Fruit fly (Drosophila melanogaster) whole organism, embryonic: Measurements from ENCODE around the gene CG8516.

Experiments used
- Blimp-1 ChIP-seq: fragments of 200-800 bp; sonication (Bioruptor generic); optimal IDR thresholded peaks from 3 replicates; lab custom pipeline; 2018; ENCODE audit warnings: missing biosample characterization, missing genetic modification characterization, mild to moderate bottlenecking, moderate library complexity, missing genetic modification reagents
- C15 ChIP-seq: fragments of 200-800 bp; sonication (Bioruptor generic); IDR thresholded peaks from 3 replicates; pipeline ENCODE4 v1.3.6; 2022; ENCODE audit warnings: missing biosample characterization, missing genetic modification characterization
- CG10462 ChIP-seq: fragments of 200-800 bp; sonication (Bioruptor generic); optimal IDR thresholded peaks from 2 replicates; lab custom pipeline; 2016; ENCODE audit warnings: missing biosample characterization, missing genetic modification characterization
- CG10959 ChIP-seq: fragments of 200-800 bp; sonication (Bioruptor generic); IDR thresholded peaks from 2 replicates; pipeline ENCODE4 v1.3.6; 2022; ENCODE audit warnings: missing biosample characterization, missing genetic modification characterization
- CG11085 ChIP-seq: fragments of 200-800 bp; sonication (Bioruptor generic); IDR thresholded peaks from 2 replicates; pipeline ENCODE4 v1.3.6; 2022; ENCODE audit warnings: missing biosample characterization, missing genetic modification characterization
- CG11695 ChIP-seq: fragments of 200-800 bp; sonication (Bioruptor generic); IDR thresholded peaks from 3 replicates; pipeline ENCODE4 v1.3.6; 2022; ENCODE audit warnings: missing biosample characterization, missing genetic modification characterization
- CG12744 ChIP-seq: fragments of 200-800 bp; sonication (Bioruptor generic); optimal IDR thresholded peaks from 2 replicates; lab custom pipeline; 2016; ENCODE audit warnings: missing biosample characterization, missing genetic modification characterization
- CG13123 ChIP-seq: fragments of 200-800 bp; sonication (Bioruptor generic); optimal IDR thresholded peaks from 2 replicates; lab custom pipeline; 2016; ENCODE audit warnings: missing biosample characterization, missing genetic modification characterization
- CG15479 ChIP-seq: fragments of 200-800 bp; sonication (Bioruptor generic); optimal IDR thresholded peaks from 3 replicates; lab custom pipeline; 2019; ENCODE audit warnings: missing biosample characterization, mild to moderate bottlenecking, missing genetic modification characterization, moderate library complexity
- CG15696 ChIP-seq: fragments of 200-800 bp; sonication (Bioruptor generic); optimal IDR thresholded peaks from 2 replicates; lab custom pipeline; 2019; ENCODE audit warnings: missing biosample characterization, mild to moderate bottlenecking, missing genetic modification characterization, moderate library complexity
- CG17328 ChIP-seq: fragments of 200-800 bp; sonication (Bioruptor generic); IDR thresholded peaks from 2 replicates; pipeline ENCODE4 v1.3.6; 2022; ENCODE audit warnings: missing biosample characterization, missing genetic modification characterization
- CG18011 ChIP-seq: fragments of 200-800 bp; sonication (Bioruptor generic); optimal IDR thresholded peaks from 2 replicates; lab custom pipeline; 2017; ENCODE audit warnings: missing biosample characterization, missing genetic modification characterization, mild to moderate bottlenecking, moderate library complexity, missing genotype
- CG18764 ChIP-seq: fragments of 200-800 bp; sonication (Bioruptor generic); optimal IDR thresholded peaks from 3 replicates; lab custom pipeline; 2016; ENCODE audit warnings: missing biosample characterization, missing genetic modification characterization
- CG3281 ChIP-seq: fragments of 200-800 bp; sonication (Bioruptor generic); optimal IDR thresholded peaks from 3 replicates; lab custom pipeline; 2017; ENCODE audit warnings: missing biosample characterization, mild to moderate bottlenecking, missing genetic modification characterization
- CG3838 ChIP-seq: fragments of 200-800 bp; sonication (Bioruptor generic); optimal IDR thresholded peaks from 3 replicates; lab custom pipeline; 2016; ENCODE audit warnings: missing biosample characterization, missing genetic modification characterization
- CG4282 ChIP-seq: fragments of 200-800 bp; sonication (Bioruptor generic); optimal IDR thresholded peaks from 2 replicates; lab custom pipeline; 2016; ENCODE audit warnings: missing biosample characterization, missing genetic modification characterization
- CG4730 ChIP-seq: fragments of 200-800 bp; sonication (Bioruptor generic); IDR thresholded peaks from 2 replicates; pipeline ENCODE4 v1.3.6; 2022; ENCODE audit warnings: missing biosample characterization, missing genetic modification characterization
- CG8478 ChIP-seq: fragments of >200 bp; optimal IDR thresholded peaks from 2 replicates; lab custom pipeline; 2018
- CG8924 ChIP-seq: fragments of 200-800 bp; optimal IDR thresholded peaks from 3 replicates; lab custom pipeline; 2019; ENCODE audit warnings: missing biosample characterization, mild to moderate bottlenecking, missing genetic modification characterization, moderate library complexity
- Ets65A ChIP-seq: fragments of 200-800 bp; sonication (Bioruptor generic); peaks from one replicate; lab custom pipeline; 2016; ENCODE audit warnings: missing biosample characterization, missing genetic modification characterization
- Ets97D ChIP-seq: fragments of 200-800 bp; sonication (Bioruptor generic); optimal IDR thresholded peaks from 3 replicates; lab custom pipeline; 2016; ENCODE audit warnings: missing biosample characterization, missing genetic modification characterization
- Fer3 ChIP-seq: fragments of 200-800 bp; sonication (Bioruptor generic); optimal IDR thresholded peaks from 2 replicates; lab custom pipeline; 2018; ENCODE audit warnings: missing biosample characterization, mild to moderate bottlenecking, missing genetic modification characterization, moderate library complexity
- Hmx ChIP-seq: fragments of 200-800 bp; sonication (Bioruptor generic); optimal IDR thresholded peaks from 2 replicates; lab custom pipeline; 2016; ENCODE audit warnings: missing biosample characterization, missing genetic modification characterization
- Hr78 ChIP-seq, 2 experiments: fragments of 200-800 bp in 1 of 2; fragments of >200 bp in 1 of 2; sonication (Bioruptor generic) in 1 of 2; optimal IDR thresholded peaks; 2 replicates each; lab custom pipeline; 2017 to 2019; ENCODE audit warnings: missing biosample characterization in 2 of 2, missing genetic modification characterization in 2 of 2, mild to moderate bottlenecking in 1 of 2, moderate library complexity in 1 of 2
- MBD-R2 ChIP-seq: fragments of 200-800 bp; sonication (Bioruptor generic); IDR thresholded peaks from 2 replicates; pipeline ENCODE4 v1.3.6; 2022; ENCODE audit warnings: missing biosample characterization, missing genetic modification characterization
- NFAT ChIP-seq: fragments of 200-800 bp; sonication (Bioruptor generic); IDR thresholded peaks from 2 replicates; pipeline ENCODE4 v1.3.6; 2022; ENCODE audit warnings: missing biosample characterization, missing genetic modification characterization
- Ptx1 ChIP-seq: fragments of 200-800 bp; sonication (Bioruptor generic); IDR thresholded peaks from 2 replicates; pipeline ENCODE4 v1.3.6; 2022; ENCODE audit warnings: missing biosample characterization, missing genetic modification characterization
- Sox102F ChIP-seq: fragments of 200-800 bp; sonication (Bioruptor generic); optimal IDR thresholded peaks from 2 replicates; lab custom pipeline; 2018; ENCODE audit warnings: missing biosample characterization, mild to moderate bottlenecking, missing genetic modification characterization, moderate library complexity
- bab2 ChIP-seq: fragments of 200-800 bp; sonication (Bioruptor generic); optimal IDR thresholded peaks from 2 replicates; lab custom pipeline; 2016; ENCODE audit warnings: missing biosample characterization, missing genetic modification characterization
- bigmax ChIP-seq: fragments of 200-800 bp; sonication (Bioruptor generic); optimal IDR thresholded peaks from 2 replicates; lab custom pipeline; 2018; ENCODE audit warnings: missing biosample characterization, mild to moderate bottlenecking, missing genetic modification characterization
- bsh ChIP-seq, 2 experiments: fragments of 200-800 bp; sonication (Bioruptor generic); optimal IDR thresholded peaks; 2 replicates each; lab custom pipeline; 2017 to 2018; ENCODE audit warnings: mild to moderate bottlenecking in 2 of 2, missing biosample characterization in 2 of 2, missing genetic modification characterization in 2 of 2, moderate library complexity in 1 of 2
- btn ChIP-seq: fragments of 200-800 bp; sonication (Bioruptor generic); optimal IDR thresholded peaks from 2 replicates; lab custom pipeline; 2016; ENCODE audit warnings: missing biosample characterization, missing genetic modification characterization
- cad ChIP-seq: fragments of >200 bp; optimal IDR thresholded peaks from 2 replicates; lab custom pipeline; 2017; ENCODE audit warnings: missing biosample characterization, missing genetic modification characterization
- crp ChIP-seq, 2 experiments: fragments of 200-800 bp; sonication (Bioruptor generic); optimal IDR thresholded peaks; 2 replicates in 1 of 2; 3 replicates in 1 of 2; lab custom pipeline; 2017; ENCODE audit warnings: missing biosample characterization in 2 of 2, missing genetic modification characterization in 2 of 2, mild to moderate bottlenecking in 1 of 2, moderate library complexity in 1 of 2
- danr ChIP-seq: fragments of 200-800 bp; sonication (Bioruptor generic); IDR thresholded peaks from 2 replicates; pipeline ENCODE4 v1.3.6; 2022; ENCODE audit warnings: missing biosample characterization, missing genetic modification characterization
- ems ChIP-seq: fragments of 200-800 bp; sonication (Bioruptor generic); optimal IDR thresholded peaks from 3 replicates; lab custom pipeline; 2016; ENCODE audit warnings: missing biosample characterization, missing genetic modification characterization
- exex ChIP-seq: fragments of 200-800 bp; sonication (Bioruptor generic); optimal IDR thresholded peaks from 4 replicates; lab custom pipeline; 2018; ENCODE audit warnings: missing biosample characterization, mild to moderate bottlenecking, missing genetic modification characterization, moderate library complexity
- fd64A ChIP-seq: fragments of 200-800 bp; sonication (Bioruptor generic); optimal IDR thresholded peaks from 3 replicates; lab custom pipeline; 2018; ENCODE audit warnings: missing biosample characterization, mild to moderate bottlenecking, missing genetic modification characterization
- lilli ChIP-seq: fragments of 200-800 bp; sonication (Bioruptor generic); optimal IDR thresholded peaks from 3 replicates; lab custom pipeline; 2016; ENCODE audit warnings: missing biosample characterization, missing genetic modification characterization
- odd ChIP-seq: fragments of 200-800 bp; sonication (Bioruptor generic); optimal IDR thresholded peaks from 2 replicates; lab custom pipeline; 2017; ENCODE audit warnings: missing biosample characterization, mild to moderate bottlenecking, missing genetic modification characterization
- onecut ChIP-seq: fragments of 200-800 bp; sonication (Bioruptor generic); IDR thresholded peaks from 2 replicates; pipeline ENCODE4 v1.3.6; 2022; ENCODE audit warnings: missing biosample characterization, missing genetic modification characterization
- pum ChIP-seq: fragments of 200-800 bp; sonication (Bioruptor generic); optimal IDR thresholded peaks from 2 replicates; lab custom pipeline; 2016; ENCODE audit warnings: missing biosample characterization, missing genetic modification characterization
- repo ChIP-seq: fragments of 200-800 bp; sonication (Bioruptor generic); optimal IDR thresholded peaks from 2 replicates; lab custom pipeline; 2016; ENCODE audit warnings: missing biosample characterization, missing genetic modification characterization
- schlank ChIP-seq: fragments of 200-800 bp; sonication (Bioruptor generic); optimal IDR thresholded peaks from 2 replicates; lab custom pipeline; 2018; ENCODE audit warnings: missing biosample characterization, mild to moderate bottlenecking, missing genetic modification characterization
- seq ChIP-seq: fragments of 200-800 bp; sonication (Bioruptor generic); IDR thresholded peaks from 2 replicates; pipeline ENCODE4 v1.3.6; 2022; ENCODE audit warnings: missing biosample characterization, missing genetic modification characterization
- sisA ChIP-seq: fragments of 200-800 bp; sonication (Bioruptor generic); IDR thresholded peaks from 2 replicates; pipeline ENCODE4 v1.3.6; 2022; ENCODE audit warnings: missing biosample characterization, missing genetic modification characterization
- tio ChIP-seq: fragments of 200-800 bp; sonication (Bioruptor generic); optimal IDR thresholded peaks from 2 replicates; lab custom pipeline; 2017; ENCODE audit warnings: missing biosample characterization, missing genetic modification characterization, inconsistent platforms
- usp ChIP-seq: fragments of >200 bp; optimal IDR thresholded peaks from 2 replicates; lab custom pipeline; 2017; ENCODE audit warnings: missing biosample characterization, missing genetic modification characterization
- zf30C ChIP-seq: fragments of 200-800 bp; sonication (Bioruptor generic); optimal IDR thresholded peaks from 3 replicates; lab custom pipeline; 2018; ENCODE audit warnings: missing biosample characterization, mild to moderate bottlenecking, missing genetic modification characterization

CG8516 gene

DNA sequence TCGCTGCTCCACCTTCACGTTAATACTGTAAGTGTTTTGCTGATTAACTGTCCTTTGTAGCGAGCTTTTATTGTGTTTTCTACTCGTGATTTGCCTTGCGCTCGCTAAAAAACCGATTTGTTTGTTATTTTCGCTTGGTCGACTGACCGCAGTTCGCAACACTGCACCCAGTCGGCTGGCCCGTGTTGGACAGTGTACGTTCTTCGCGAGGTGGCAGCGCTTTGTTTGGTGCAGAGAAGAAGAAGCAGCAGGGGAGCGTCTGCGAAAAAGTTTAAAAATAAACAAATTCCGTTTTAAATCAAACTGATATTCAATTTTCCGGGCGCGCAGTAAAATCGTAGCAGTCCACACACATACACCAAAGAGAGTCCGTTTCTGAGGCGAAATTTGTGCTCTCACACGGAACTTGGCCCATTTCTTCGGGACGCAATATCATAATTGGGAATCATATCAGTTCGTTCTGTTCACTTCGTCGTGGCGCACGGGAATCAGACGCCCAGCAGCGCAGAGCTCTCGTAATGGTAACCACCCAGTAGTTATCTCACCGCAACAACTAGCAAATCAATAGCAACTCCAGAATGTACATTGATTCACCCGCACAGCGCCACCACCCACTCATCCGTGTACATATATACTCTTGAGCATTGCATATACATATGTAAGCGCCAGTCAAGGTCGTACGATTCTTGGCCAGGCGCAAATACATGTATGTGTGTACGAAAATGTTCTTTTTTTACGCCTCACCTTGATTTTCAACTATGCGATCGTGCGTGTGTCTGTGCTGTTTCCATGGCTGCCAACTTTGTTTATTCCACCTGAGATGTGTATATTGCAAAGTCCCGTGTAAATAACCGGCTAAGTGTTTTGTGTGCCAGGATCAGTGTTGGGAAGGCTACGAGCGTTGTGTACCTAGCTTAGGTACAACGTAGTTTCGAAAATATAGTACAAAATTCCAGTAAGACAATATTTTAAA lies 25.2 kb upstream of the CG8516 start, which contains the start of gene Naa80 (continued):
- TF ChIP-seq MBD-R2 = peak; percentile 96
- 0 out of 2 replicates have a peak, but pooled peaks have one; percentile 33 for TF ChIP-seq seq (GFP tag; lab: Robert Waterston, UW)
- peak; percentile 60 for TF ChIP-seq sisA (GFP tag; lab: Robert Waterston, UW)
- TF ChIP-seq CG8924 (tag; lab: Kevin White, UChicago) = peak; percentile 60
- TF ChIP-seq CG10462 (GFP tag; lab: Kevin White, UChicago) = no peak
- TF ChIP-seq CG8478 (lab: Kevin White, UChicago) = no peak
- TF ChIP-seq tio (GFP tag; lab: Kevin White, UChicago) = no peak
- no peak for TF ChIP-seq CG15479 (GFP tag; lab: Kevin White, UChicago)
- peak; percentile 49 for TF ChIP-seq exex (tag; lab: Kevin White, UChicago)
- no peak for TF ChIP-seq Blimp-1 (GFP tag; lab: Kevin White, UChicago)
- TF ChIP-seq CG3838 (GFP tag; lab: Kevin White, UChicago) = no peak
- TF ChIP-seq Ets97D = peak; percentile 87
- TF ChIP-seq cad (GFP tag; lab: Kevin White, UChicago) = no peak
- peak; percentile 3 for TF ChIP-seq CG13123 (GFP tag; lab: Kevin White, UChicago)
- TF ChIP-seq crp (GFP tag; optimal IDR thresholded peaks at IDR 0.05; lab: Kevin White, UChicago) = peak in 1 of 2 experiments; percentile 45
- peak; percentile 78 for TF ChIP-seq pum
- peak; percentile 57 for TF ChIP-seq repo
- no peak for TF ChIP-seq CG11695 (GFP tag; lab: Robert Waterston, UW)
- peak in 1 of 2 experiments; percentile 35 for TF ChIP-seq bsh (GFP tag; optimal IDR thresholded peaks at IDR 0.05; lab: Kevin White, UChicago)
- peak; percentile 56 for TF ChIP-seq Ptx1 (GFP tag; lab: Robert Waterston, UW)
- no peak for TF ChIP-seq C15
- TF ChIP-seq CG18764 (GFP tag; lab: Kevin White, UChicago) = peak; percentile 34
- no peak for TF ChIP-seq Hmx (GFP tag; lab: Kevin White, UChicago)
- peak; percentile 75 for TF ChIP-seq ems (GFP tag; lab: Kevin White, UChicago)
- no peak for TF ChIP-seq odd (GFP tag; lab: Kevin White, UChicago)
- TF ChIP-seq CG3281 = peak; percentile 51
- peak; percentile 8; the same call in 1 of the 2 replicates for TF ChIP-seq CG11085 (GFP tag; lab: Robert Waterston, UW)
- TF ChIP-seq btn (GFP tag; lab: Kevin White, UChicago) = no peak
- TF ChIP-seq CG17328 = no peak; the same call in 1 of the 2 replicates
- TF ChIP-seq CG18011 (GFP tag; lab: Kevin White, UChicago) = peak; percentile 65
- TF ChIP-seq CG4282 = peak; percentile 64
- TF ChIP-seq fd64A (GFP tag; lab: Kevin White, UChicago) = no peak
- peak; percentile 75 for TF ChIP-seq lilli (GFP tag; lab: Kevin White, UChicago)
- peak; percentile 40 for TF ChIP-seq bigmax (GFP tag; lab: Kevin White, UChicago)
- TF ChIP-seq CG10959 (GFP tag; lab: Robert Waterston, UW) = no peak
- TF ChIP-seq CG15696 (tag; lab: Kevin White, UChicago) = peak; percentile 53
- TF ChIP-seq zf30C (GFP tag; lab: Kevin White, UChicago) = no peak
- TF ChIP-seq NFAT (GFP tag; lab: Robert Waterston, UW) = peak; percentile 87
- no peak for TF ChIP-seq CG4730 (GFP tag; lab: Robert Waterston, UW)
- TF ChIP-seq Hr78 (GFP tag; optimal IDR thresholded peaks at IDR 0.05; lab: Kevin White, UChicago) = no peak
- TF ChIP-seq danr = 0 out of 2 replicates have a peak, but pooled peaks have one; percentile 6
- TF ChIP-seq schlank (tag; lab: Kevin White, UChicago) = no peak
- peak; percentile 41; the same call in 1 of the 2 replicates for TF ChIP-seq onecut (GFP tag; lab: Robert Waterston, UW)
- peak; percentile 19 for TF ChIP-seq CG12744 (GFP tag; lab: Kevin White, UChicago)
- peak; percentile 66 for TF ChIP-seq bab2
- TF ChIP-seq usp (GFP tag; lab: Kevin White, UChicago) = no peak
- TF ChIP-seq Ets65A (GFP tag; lab: Kevin White, UChicago) = peak; percentile 95
- peak; percentile 45 for TF ChIP-seq Fer3 (tag; lab: Kevin White, UChicago)
- no peak for TF ChIP-seq Sox102F
